Worm (Caenorhabditis elegans): ENCODE results near the gene C04C3.4.

ce11 chrIV:3439354-3439753 is 45.2 kb downstream of the C04C3.4 start, which contains the start of gene grd-3:
- no peak for TF ChIP-seq pros-1 (tag; optimal IDR thresholded peaks at IDR 0.05)
- no peak for TF ChIP-seq dve-1 (tag; optimal IDR thresholded peaks at IDR 0.05)
- no peak for TF ChIP-seq pqm-1 (tag; optimal IDR thresholded peaks at IDR 0.05)
- no peak for TF ChIP-seq tbx-2 (tag; optimal IDR thresholded peaks at IDR 0.05)
- no peak for TF ChIP-seq ets-4 (tag; optimal IDR thresholded peaks at IDR 0.05)
- no peak for TF ChIP-seq nhr-11 (tag; optimal IDR thresholded peaks at IDR 0.05)
- no peak for TF ChIP-seq fkh-10 (GFP tag; optimal IDR thresholded peaks at IDR 0.05)
- no peak for TF ChIP-seq eyg-1 (tag; optimal IDR thresholded peaks at IDR 0.05)
- no peak for TF ChIP-seq rnt-1 (tag; optimal IDR thresholded peaks at IDR 0.05)
